Fruit fly (Drosophila melanogaster) whole organism, embryonic: ENCODE results near the gene COX7AL2.

Experiments used
- CG10209 ChIP-seq: fragments of 200-800 bp; sonication (Bioruptor generic); optimal IDR thresholded peaks from 3 replicates; lab custom pipeline; 2017; ENCODE audit warnings: missing biosample characterization, mild to moderate bottlenecking, missing genetic modification characterization, missing genetic modification reagents
- CG10274 ChIP-seq: fragments of 200-800 bp; sonication (Bioruptor generic); optimal IDR thresholded peaks from 3 replicates; lab custom pipeline; 2017; ENCODE audit warnings: missing biosample characterization, mild to moderate bottlenecking, missing genetic modification characterization
- CG10979 ChIP-seq: fragments of 200-800 bp; sonication (Bioruptor generic); optimal IDR thresholded peaks from 2 replicates; lab custom pipeline; 2018; ENCODE audit warnings: missing biosample characterization, mild to moderate bottlenecking, missing genetic modification characterization, moderate library complexity
- CG12155 ChIP-seq: fragments of 200-800 bp; sonication (Bioruptor generic); optimal IDR thresholded peaks from 3 replicates; lab custom pipeline; 2016; ENCODE audit warnings: missing biosample characterization, missing genetic modification characterization
- CG14441 ChIP-seq: fragments of 200-800 bp; sonication (Bioruptor generic); IDR thresholded peaks from 2 replicates; pipeline ENCODE4 v1.3.6; 2022; ENCODE audit warnings: missing biosample characterization, missing genetic modification characterization
- CG14667 ChIP-seq: fragments of 200-800 bp; sonication (Bioruptor generic); IDR thresholded peaks from 2 replicates; pipeline ENCODE4 v1.3.6; 2022; ENCODE audit warnings: missing biosample characterization, missing genetic modification characterization
- CG15696 ChIP-seq: fragments of 200-800 bp; sonication (Bioruptor generic); optimal IDR thresholded peaks from 2 replicates; lab custom pipeline; 2019; ENCODE audit warnings: missing biosample characterization, mild to moderate bottlenecking, missing genetic modification characterization, moderate library complexity
- CG17802 ChIP-seq: fragments of 200-800 bp; sonication (Bioruptor generic); optimal IDR thresholded peaks from 2 replicates; lab custom pipeline; 2018; ENCODE audit warnings: missing biosample characterization, mild to moderate bottlenecking, missing genetic modification characterization, moderate library complexity
- CG18619 ChIP-seq: fragments of 200-800 bp; sonication (Bioruptor generic); optimal IDR thresholded peaks from 3 replicates; lab custom pipeline; 2017; ENCODE audit warnings: missing biosample characterization, mild to moderate bottlenecking, missing genetic modification characterization
- CG31224 ChIP-seq: fragments of 200-800 bp; sonication (Bioruptor generic); IDR thresholded peaks from 2 replicates; pipeline ENCODE4 v1.3.6; 2022; ENCODE audit warnings: missing biosample characterization, missing genetic modification characterization
- CG31441 ChIP-seq: fragments of 200-800 bp; sonication (Bioruptor generic); IDR thresholded peaks from 2 replicates; pipeline ENCODE4 v1.3.6; 2022; ENCODE audit warnings: missing biosample characterization, missing genetic modification characterization
- CG3847 ChIP-seq: fragments of 200-800 bp; sonication (Bioruptor generic); IDR thresholded peaks from 2 replicates; pipeline ENCODE4 v1.3.6; 2022; ENCODE audit warnings: missing biosample characterization, missing genetic modification characterization
- CG4424 ChIP-seq: fragments of 200-800 bp; sonication (Bioruptor generic); optimal IDR thresholded peaks from 3 replicates; lab custom pipeline; 2016; ENCODE audit warnings: missing biosample characterization, missing genetic modification characterization
- CG6683 ChIP-seq: fragments of 200-800 bp; sonication (Bioruptor generic); optimal IDR thresholded peaks from 2 replicates; lab custom pipeline; 2017; ENCODE audit warnings: missing biosample characterization, mild to moderate bottlenecking, missing genetic modification characterization, missing genetic modification reagents
- CG6813 ChIP-seq: fragments of 200-800 bp; sonication (Bioruptor generic); optimal IDR thresholded peaks from 2 replicates; lab custom pipeline; 2017; ENCODE audit warnings: missing biosample characterization, missing genetic modification characterization, mild to moderate bottlenecking, moderate library complexity, missing genetic modification reagents
- CG8290 ChIP-seq, 3 experiments: fragments of 200-800 bp; sonication (Bioruptor generic); optimal IDR thresholded peaks; 2 replicates each; lab custom pipeline; 2016 to 2019; ENCODE audit warnings: missing biosample characterization in 3 of 3, missing genetic modification characterization in 3 of 3, mild to moderate bottlenecking in 2 of 3, moderate library complexity in 1 of 3
- CG8388 ChIP-seq: fragments of 200-800 bp; sonication (Bioruptor generic); optimal IDR thresholded peaks from 2 replicates; lab custom pipeline; 2019; ENCODE audit warnings: missing biosample characterization, mild to moderate bottlenecking, missing genetic modification characterization, moderate library complexity
- CG9876 ChIP-seq: fragments of 200-800 bp; sonication (Bioruptor generic); optimal IDR thresholded peaks from 2 replicates; lab custom pipeline; 2016; ENCODE audit warnings: missing biosample characterization, missing genetic modification characterization
- Chrac-16 ChIP-seq: fragments of 200-800 bp; sonication (Bioruptor generic); optimal IDR thresholded peaks from 3 replicates; lab custom pipeline; 2016; ENCODE audit warnings: missing biosample characterization, missing genetic modification characterization
- D ChIP-seq, 2 experiments: fragments of 200-800 bp in 1 of 2; fragments of >200 bp in 1 of 2; sonication (Bioruptor generic) in 1 of 2; optimal IDR thresholded peaks; 2 replicates in 1 of 2; 3 replicates in 1 of 2; lab custom pipeline; 2017; ENCODE audit warnings: mild to moderate bottlenecking in 1 of 2, missing biosample characterization in 1 of 2, missing genetic modification characterization in 1 of 2, missing genetic modification reagents in 1 of 2
- Dad ChIP-seq: fragments of 200-800 bp; sonication (Bioruptor generic); optimal IDR thresholded peaks from 3 replicates; lab custom pipeline; 2016; ENCODE audit warnings: missing biosample characterization, missing genetic modification characterization
- Dbx ChIP-seq: fragments of 200-800 bp; sonication (Bioruptor generic); IDR thresholded peaks from 3 replicates; pipeline ENCODE4 v1.3.6; 2022; ENCODE audit warnings: missing biosample characterization, missing genetic modification characterization
- Dref ChIP-seq: fragments of 200-800 bp; sonication (Bioruptor generic); IDR thresholded peaks from 2 replicates; pipeline ENCODE4 v1.3.6; 2022; ENCODE audit warnings: missing biosample characterization, missing genetic modification characterization
- Pdp1 ChIP-seq, 2 experiments: fragments of 200-800 bp; sonication (Bioruptor generic); optimal IDR thresholded peaks; 3 replicates each; lab custom pipeline; 2016; ENCODE audit warnings: missing biosample characterization in 2 of 2, missing genetic modification characterization in 2 of 2, mild to moderate bottlenecking in 1 of 2, moderate library complexity in 1 of 2
- Rfx ChIP-seq: fragments of 200-800 bp; sonication (Bioruptor generic); IDR thresholded peaks from 2 replicates; pipeline ENCODE4 v1.3.6; 2022; ENCODE audit warnings: missing biosample characterization, missing genetic modification characterization
- Rx ChIP-seq: fragments of 200-800 bp; sonication (Bioruptor generic); IDR thresholded peaks from 2 replicates; pipeline ENCODE4 v1.3.6; 2022; ENCODE audit warnings: missing biosample characterization, missing genetic modification characterization
- Ssrp ChIP-seq: fragments of 200-800 bp; sonication (Bioruptor generic); optimal IDR thresholded peaks from 2 replicates; lab custom pipeline; 2018; ENCODE audit warnings: missing biosample characterization, mild to moderate bottlenecking, missing genetic modification characterization, moderate library complexity
- YL-1 ChIP-seq: fragments of 200-800 bp; sonication (Bioruptor generic); optimal IDR thresholded peaks from 3 replicates; lab custom pipeline; 2017; ENCODE audit warnings: missing biosample characterization, mild to moderate bottlenecking, missing genetic modification characterization
- aop ChIP-seq: fragments of 200-800 bp; sonication (Bioruptor generic); IDR thresholded peaks from 2 replicates; pipeline ENCODE4 v1.3.6; 2022; ENCODE audit warnings: missing biosample characterization, missing genetic modification characterization
- az2 ChIP-seq: fragments of 200-800 bp; sonication (Bioruptor generic); optimal IDR thresholded peaks from 3 replicates; lab custom pipeline; 2016; ENCODE audit warnings: missing biosample characterization, missing genetic modification characterization
- cas ChIP-seq: fragments of 200-800 bp; sonication (Bioruptor generic); IDR thresholded peaks from 2 replicates; pipeline ENCODE4 v1.3.6; 2022; ENCODE audit warnings: missing biosample characterization, missing genetic modification characterization
- cato ChIP-seq: fragments of 200-800 bp; sonication (Bioruptor generic); optimal IDR thresholded peaks from 2 replicates; lab custom pipeline; 2016; ENCODE audit warnings: missing biosample characterization, missing genetic modification characterization, borderline replicate concordance
- cg ChIP-seq: fragments of 200-800 bp; sonication (Bioruptor generic); optimal IDR thresholded peaks from 3 replicates; lab custom pipeline; 2019; ENCODE audit warnings: missing biosample characterization, mild to moderate bottlenecking, missing genetic modification characterization, moderate library complexity
- chinmo ChIP-seq: fragments of 200-800 bp; sonication (Bioruptor generic); IDR thresholded peaks from 4 replicates; pipeline ENCODE4 v1.3.6; 2022; ENCODE audit warnings: missing biosample characterization, missing genetic modification characterization; ENCODE audit not compliant: partially characterized antibody
- disco-r ChIP-seq: fragments of 200-800 bp; sonication (Bioruptor generic); optimal IDR thresholded peaks from 2 replicates; lab custom pipeline; 2016; ENCODE audit warnings: missing biosample characterization, missing genetic modification characterization
- en ChIP-seq: fragments of 200-800 bp; sonication (Bioruptor generic); optimal IDR thresholded peaks from 2 replicates; lab custom pipeline; 2016; ENCODE audit warnings: missing biosample characterization, missing genetic modification characterization
- fd102C ChIP-seq: fragments of 200-800 bp; sonication (Bioruptor generic); optimal IDR thresholded peaks from 2 replicates; lab custom pipeline; 2018; ENCODE audit warnings: missing biosample characterization, mild to moderate bottlenecking, missing genetic modification characterization, moderate library complexity
- gro ChIP-seq: fragments of 200-800 bp; sonication (Bioruptor generic); optimal IDR thresholded peaks from 2 replicates; lab custom pipeline; 2016; ENCODE audit warnings: missing biosample characterization, missing genetic modification characterization
- jigr1 ChIP-seq: fragments of 200-800 bp; sonication (Bioruptor generic); IDR thresholded peaks from 3 replicates; pipeline ENCODE4 v1.3.6; 2022; ENCODE audit warnings: missing biosample characterization, missing genetic modification characterization
- lov ChIP-seq, 2 experiments: fragments of 200-800 bp in 1 of 2; fragments of >200 bp in 1 of 2; sonication (Bioruptor generic) in 1 of 2; IDR thresholded peaks in 1 of 2; optimal IDR thresholded peaks in 1 of 2; 2 replicates in 1 of 2; 3 replicates in 1 of 2; pipeline versions ENCODE4 v1.3.6 to Lab custom; 2017 to 2022; ENCODE audit warnings: missing biosample characterization in 1 of 2, missing genetic modification characterization in 1 of 2
- nerfin-2 ChIP-seq: fragments of 200-800 bp; sonication (Bioruptor generic); IDR thresholded peaks from 2 replicates; pipeline ENCODE4 v1.3.6; 2022; ENCODE audit warnings: missing biosample characterization, missing genetic modification characterization; ENCODE audit not compliant: partially characterized antibody
- stc ChIP-seq: fragments of 200-800 bp; sonication (Bioruptor generic); IDR thresholded peaks from 2 replicates; pipeline ENCODE4 v1.3.6; 2022; ENCODE audit warnings: missing biosample characterization, missing genetic modification characterization
- tll ChIP-seq, 2 experiments: fragments of 200-800 bp in 1 of 2; fragments of >200 bp in 1 of 2; sonication (Bioruptor generic) in 1 of 2; optimal IDR thresholded peaks; 2 replicates each; lab custom pipeline; 2017 to 2019; ENCODE audit warnings: missing biosample characterization in 2 of 2, missing genetic modification characterization in 2 of 2, mild to moderate bottlenecking in 1 of 2, moderate library complexity in 1 of 2
- trem ChIP-seq: fragments of 200-800 bp; optimal IDR thresholded peaks from 3 replicates; lab custom pipeline; 2019; ENCODE audit warnings: missing biosample characterization, mild to moderate bottlenecking, missing genetic modification characterization, moderate library complexity
- wdn ChIP-seq: fragments of 200-800 bp; sonication (Bioruptor generic); IDR thresholded peaks from 2 replicates; pipeline ENCODE4 v1.3.6; 2022; ENCODE audit warnings: missing biosample characterization, missing genetic modification characterization
- yki ChIP-seq: fragments of >200 bp; optimal IDR thresholded peaks from 3 replicates; lab custom pipeline; 2018

The COX7AL2 gene

DNA sequence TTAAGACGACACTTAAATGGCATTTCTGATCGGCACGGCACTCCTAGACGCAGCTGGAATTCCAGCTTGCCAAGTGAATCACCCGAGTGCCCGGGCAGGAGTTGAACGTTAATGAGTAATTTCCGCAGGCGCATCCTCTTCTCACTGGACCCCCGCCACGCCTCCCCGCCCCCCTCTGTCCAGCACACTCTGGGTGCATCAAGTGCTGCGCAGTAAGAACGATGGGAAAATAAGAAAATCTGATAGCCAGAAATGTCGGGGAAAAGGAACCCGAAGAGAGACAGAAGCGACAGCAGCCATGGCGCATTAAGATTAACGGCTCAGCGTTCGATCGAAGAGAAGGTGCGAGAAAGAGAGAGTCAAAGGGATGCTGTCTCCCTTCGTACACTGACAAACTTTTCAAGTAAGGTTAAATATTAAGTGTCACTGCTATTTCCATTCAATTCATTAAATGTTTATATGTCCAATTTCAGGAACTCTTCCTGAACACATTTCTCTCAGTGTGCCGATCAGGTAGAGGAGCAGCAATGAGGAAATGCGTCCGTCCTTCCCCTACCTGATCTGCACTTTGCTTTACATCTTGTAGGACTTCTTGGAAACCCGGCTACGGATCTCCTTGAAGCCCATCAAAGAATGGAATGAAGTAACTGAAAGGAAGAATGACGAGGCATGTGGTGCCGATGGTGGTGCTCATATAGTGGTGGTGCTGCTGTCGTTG, 33.0 kb downstream of the COX7AL2 start (continued):
- TF ChIP-seq Rx (GFP tag; lab: Robert Waterston, UW) (peak; percentile 18; the same call in 1 of the 2 replicates), CG14441 (GFP tag; lab: Robert Waterston, UW) (no peak), tll (GFP tag; optimal IDR thresholded peaks at IDR 0.05; lab: Kevin White, UChicago) (peak; percentile 40 to 99), CG12155 (GFP tag; lab: Kevin White, UChicago) (peak; percentile 66), aop (GFP tag; lab: Robert Waterston, UW) (peak; percentile 89), nerfin-2 (GFP tag; lab: Robert Waterston, UW) (no peak), az2 (peak; percentile 68), CG10209 (GFP tag; lab: Kevin White, UChicago) (peak; percentile 56), trem (tag; lab: Kevin White, UChicago) (peak; percentile 78), CG31441 (GFP tag; lab: Robert Waterston, UW) (peak; percentile 68; the same call in 1 of the 2 replicates), Dref (no peak), CG9876 (GFP tag; lab: Kevin White, UChicago) (peak; percentile 25), CG3847 (GFP tag; lab: Robert Waterston, UW) (peak; percentile 11; the same call in 1 of the 2 replicates), wdn (GFP tag; lab: Robert Waterston, UW) (no peak), CG14667 (GFP tag; lab: Robert Waterston, UW) (0 out of 2 replicates have a peak, but pooled peaks have one; percentile 21), cato (peak; percentile 9), en (peak; percentile 35), cas (no peak), CG31224 (GFP tag; lab: Robert Waterston, UW) (0 out of 2 replicates have a peak, but pooled peaks have one; percentile 19), CG10274 (GFP tag; lab: Kevin White, UChicago) (no peak), lov (optimal IDR thresholded peaks at IDR 0.05; lab: Kevin White, UChicago) (no peak), lov (GFP tag; IDR thresholded peaks at IDR 0.05; lab: Robert Waterston, UW) (peak; percentile 83; the same call in 2 of the 3 replicates), CG8388 (GFP tag; lab: Kevin White, UChicago) (peak; percentile 68), CG15696 (peak; percentile 96), YL-1 (GFP tag; lab: Kevin White, UChicago) (peak; percentile 15), CG10979 (tag; lab: Kevin White, UChicago) (peak; percentile 87), fd102C (GFP tag; lab: Kevin White, UChicago) (peak; percentile 94), cg (GFP tag; lab: Kevin White, UChicago) (no peak), stc (GFP tag; lab: Robert Waterston, UW) (no peak), Dbx (GFP tag; lab: Robert Waterston, UW) (no peak), disco-r (GFP tag; lab: Kevin White, UChicago) (peak; percentile 13), Chrac-16 (peak; percentile 69), chinmo (GFP tag; lab: Robert Waterston, UW) (no peak), CG6813 (peak; percentile 69), jigr1 (GFP tag; lab: Robert Waterston, UW) (no peak), CG4424 (GFP tag; lab: Kevin White, UChicago) (peak; percentile 77), CG8290 (GFP tag; optimal IDR thresholded peaks at IDR 0.05; lab: Kevin White, UChicago) (peak; percentile 53), CG8290 (tag; optimal IDR thresholded peaks at IDR 0.05; lab: Kevin White, UChicago) (peak; percentile 19 to 31), CG6683 (GFP tag; lab: Kevin White, UChicago) (no peak), CG17802 (tag; lab: Kevin White, UChicago) (peak; percentile 45), Rfx (GFP tag; lab: Robert Waterston, UW) (no peak), yki (lab: Kevin White, UChicago) (no peak), Pdp1 (GFP tag; optimal IDR thresholded peaks at IDR 0.05; lab: Kevin White, UChicago) (peak; percentile 54 to 68), D (optimal IDR thresholded peaks at IDR 0.05; lab: Kevin White, UChicago) (peak; percentile 94), D (GFP tag; optimal IDR thresholded peaks at IDR 0.05; lab: Kevin White, UChicago) (peak; percentile 76), Ssrp (peak; percentile 63), Dad (GFP tag; lab: Kevin White, UChicago) (no peak), CG18619 (GFP tag; lab: Kevin White, UChicago) (peak; percentile 29), gro (GFP tag; lab: Kevin White, UChicago) (no peak)
